Worm (Caenorhabditis elegans) whole organism, midembryonic: ENCODE data around the gene mboa-4.

ENCODE experiments used
- T22C8.4 ChIP-seq: fragments of 200-800 bp; sonication (Bioruptor generic); IDR thresholded peaks from 2 replicates; pipeline ENCODE4 v1.3.6; 2022; ENCODE audit warnings: missing genetic modification characterization, missing compliant biosample characterization
- cog-1 ChIP-seq: sonication (generic microtip); optimal IDR thresholded peaks from 2 replicates; lab custom pipeline; 2016; ENCODE audit warnings: missing genetic modification characterization, missing compliant biosample characterization
- flt-1 ChIP-seq: fragments of 200-800 bp; sonication (Bioruptor generic); IDR thresholded peaks from 2 replicates; pipeline ENCODE4 v1.3.6; 2022; ENCODE audit warnings: missing genetic modification characterization, missing compliant biosample characterization
- klf-2 ChIP-seq: fragments of 200-800 bp; sonication (Bioruptor generic); conservative IDR thresholded peaks from 2 replicates; pipeline ENCODE4 v1.3.6; 2022; ENCODE audit warnings: missing genetic modification reagents, missing genetic modification characterization, missing compliant biosample characterization
- med-1 ChIP-seq: sonication (generic microtip); optimal IDR thresholded peaks from 2 replicates; lab custom pipeline; 2017; ENCODE audit warnings: missing genetic modification characterization, mild to moderate bottlenecking, missing compliant biosample characterization, antibody characterized with exemption, missing genetic modification reagents; ENCODE audit not compliant: insufficient read depth
- ref-1 ChIP-seq: fragments of 200-800 bp; sonication (Bioruptor generic); conservative IDR thresholded peaks from 2 replicates; pipeline ENCODE4 v1.3.6; 2022; ENCODE audit warnings: missing genetic modification reagents, missing genetic modification characterization, missing compliant biosample characterization
- tab-1 ChIP-seq: fragments of 200-800 bp; sonication (Bioruptor generic); IDR thresholded peaks from 2 replicates; pipeline ENCODE4 v1.3.6; 2022; ENCODE audit warnings: missing genetic modification characterization, missing compliant biosample characterization
- ztf-23 ChIP-seq: fragments of 200-800 bp; sonication (Bioruptor generic); IDR thresholded peaks from 2 replicates; pipeline ENCODE4 v1.3.6; 2022; ENCODE audit warnings: missing genetic modification reagents, missing genetic modification characterization, missing compliant biosample characterization
- ztf-29 ChIP-seq: fragments of 200-800 bp; sonication (Bioruptor generic); IDR thresholded peaks from 2 replicates; pipeline ENCODE4 v1.3.6; 2022; ENCODE audit warnings: missing genetic modification reagents, missing genetic modification characterization, missing compliant biosample characterization

Gene mboa-4

DNA sequence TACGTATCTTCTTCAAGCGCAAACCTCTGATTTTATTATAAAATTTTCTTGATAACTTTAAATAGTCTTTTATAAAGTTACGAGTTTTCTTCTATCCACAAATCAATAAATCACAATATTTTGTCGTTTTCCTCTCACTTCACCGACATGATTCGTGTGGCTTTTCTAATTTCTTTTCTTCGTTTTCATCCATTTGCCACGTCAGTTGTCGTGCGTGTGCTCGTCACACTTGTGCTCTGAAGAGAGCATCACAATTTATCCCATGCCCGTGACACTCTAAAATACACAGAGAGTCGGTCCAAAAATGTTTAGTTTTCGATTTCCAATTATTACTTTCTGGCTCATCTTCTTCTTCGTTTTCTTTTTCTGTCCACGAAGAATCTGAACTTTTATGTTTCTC, 47.9 kb downstream of the mboa-4 start:
- TF ChIP-seq cog-1 (tag; lab: Kevin White, UChicago) (no peak), ztf-29 (no peak), tab-1 (GFP tag; lab: Robert Waterston, UW) (no peak), T22C8.4 (GFP tag; lab: Robert Waterston, UW) (no peak), med-1 (no peak), flt-1 (GFP tag; lab: Robert Waterston, UW) (no peak), ref-1 (GFP tag; lab: Robert Waterston, UW) (no peak), klf-2 (GFP tag; lab: Robert Waterston, UW) (no peak)

DNA sequence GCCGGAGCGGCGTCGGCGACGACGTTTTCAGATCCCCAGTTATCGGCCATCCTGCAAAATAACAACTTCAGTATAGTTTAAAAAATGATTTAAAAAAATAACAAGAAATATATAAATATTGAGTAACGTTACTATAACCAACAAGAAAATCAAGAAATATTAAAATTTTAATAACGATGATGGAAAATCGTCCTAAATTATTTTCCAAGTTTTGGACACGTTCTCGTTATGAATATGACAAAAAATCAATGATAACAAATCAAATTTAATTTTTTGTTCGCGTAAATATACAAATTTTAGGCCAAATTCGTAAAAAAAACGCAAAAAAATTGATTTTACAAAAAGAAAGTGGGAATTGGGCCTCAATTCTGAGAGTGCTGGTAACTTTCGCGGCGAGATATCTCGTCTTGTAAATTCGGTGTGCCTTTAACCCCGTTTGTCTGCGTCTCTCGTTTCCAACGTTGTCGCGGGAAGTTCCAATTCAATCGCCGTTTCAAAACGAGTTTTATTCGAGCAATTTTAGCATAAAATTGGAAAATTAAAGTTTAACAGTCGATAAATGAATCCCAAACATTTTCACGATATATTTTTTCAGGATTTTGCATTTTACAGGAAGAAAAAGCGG, 48.7 kb downstream of the mboa-4 start, which contains the start of gene rps-5:
TSS of gene rps-5 (minus strand) at position 51 of the 625 bp plus-strand sequence.
- TF ChIP-seq tab-1 (GFP tag; lab: Robert Waterston, UW): no peak
- no peak for TF ChIP-seq flt-1 (GFP tag; lab: Robert Waterston, UW)
- TF ChIP-seq T22C8.4 (GFP tag; lab: Robert Waterston, UW): no peak
- TF ChIP-seq ztf-29: no peak
- no peak for TF ChIP-seq med-1
- no peak for TF ChIP-seq ref-1 (GFP tag; lab: Robert Waterston, UW)
- no peak for TF ChIP-seq klf-2 (GFP tag; lab: Robert Waterston, UW)
- no peak for TF ChIP-seq cog-1 (tag; lab: Kevin White, UChicago)
- no peak for TF ChIP-seq ztf-23 (GFP tag; lab: Robert Waterston, UW)

DNA sequence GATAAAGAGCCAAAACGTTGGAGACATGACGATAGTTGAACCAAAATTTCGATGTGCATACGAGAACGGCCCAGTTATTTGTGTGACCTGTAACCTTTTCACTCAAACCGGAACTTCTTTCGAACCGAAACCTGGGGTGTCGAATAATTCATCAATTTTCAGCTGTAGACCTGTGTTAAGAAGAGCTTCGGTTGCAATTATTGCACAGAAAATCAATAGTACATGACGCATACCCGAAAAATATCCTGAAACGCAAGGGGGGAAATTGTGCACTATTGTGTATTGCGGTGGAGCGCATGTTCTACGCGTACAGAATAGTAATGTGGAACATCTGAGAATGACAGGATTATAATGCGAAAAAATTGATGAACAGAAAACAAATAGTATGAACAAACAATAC, 50.0 kb downstream of the mboa-4 start, which contains the start of gene pigk-1:
TSS of gene pigk-1 (minus strand) at position 248 of the 400 bp plus-strand sequence.
- no peak for TF ChIP-seq cog-1 (tag; lab: Kevin White, UChicago)
- no peak for TF ChIP-seq klf-2 (GFP tag; lab: Robert Waterston, UW)
- no peak for TF ChIP-seq ref-1 (GFP tag; lab: Robert Waterston, UW)
- TF ChIP-seq flt-1 (GFP tag; lab: Robert Waterston, UW): no peak
- no peak for TF ChIP-seq ztf-23 (GFP tag; lab: Robert Waterston, UW)
- no peak for TF ChIP-seq T22C8.4 (GFP tag; lab: Robert Waterston, UW)
- TF ChIP-seq tab-1 (GFP tag; lab: Robert Waterston, UW): no peak
- TF ChIP-seq med-1: no peak
- TF ChIP-seq ztf-29: no peak
